Worm (Caenorhabditis elegans): ENCODE measurements around the gene col-120.

Gene col-120

DNA sequence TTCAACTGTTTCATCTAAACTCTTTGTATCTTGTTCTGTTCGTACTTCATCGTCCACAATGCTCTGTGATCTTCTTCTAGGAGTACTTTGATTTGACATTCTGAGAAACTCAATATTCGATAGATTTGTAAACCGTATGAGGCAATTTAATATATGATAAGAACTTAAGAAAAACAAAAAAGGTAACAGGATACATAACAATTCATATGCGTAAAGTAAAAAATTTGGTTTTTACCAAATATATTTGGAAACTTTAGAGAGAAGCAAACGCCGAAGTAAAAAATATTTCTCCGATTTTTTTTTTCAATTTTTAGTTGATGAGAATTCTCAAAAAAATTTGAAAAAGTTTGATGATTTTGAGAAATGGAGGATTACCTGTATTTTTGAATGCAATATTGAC is 4.9 kb upstream of the col-120 start, which contains the start of gene Y11D7A.19:
Y11D7A.19 (minus strand) TSS at position 101 of the 400 bp plus-strand sequence.
- no peak for TF ChIP-seq aly-1 (tag; optimal IDR thresholded peaks at IDR 0.05)
- TF ChIP-seq ceh-13 (GFP tag; optimal IDR thresholded peaks at IDR 0.05), result no peak
- no peak for TF ChIP-seq hmbx-1 (tag; optimal IDR thresholded peaks at IDR 0.05)
- no peak for TF ChIP-seq tbx-11 (GFP tag; IDR thresholded peaks at IDR 0.05)
- TF ChIP-seq flt-1 (GFP tag; IDR thresholded peaks at IDR 0.05), result no peak
- no peak for TF ChIP-seq hnd-1 (tag; optimal IDR thresholded peaks at IDR 0.05)
- no peak for TF ChIP-seq ama-1 (optimal IDR thresholded peaks at IDR 0.05)
- TF ChIP-seq pes-1 (GFP tag; IDR thresholded peaks at IDR 0.05), result no peak
- no peak for TF ChIP-seq sea-1 (GFP tag; conservative IDR thresholded peaks at IDR 0.05)
- TF ChIP-seq ets-7 (tag; optimal IDR thresholded peaks at IDR 0.05), result no peak

DNA sequence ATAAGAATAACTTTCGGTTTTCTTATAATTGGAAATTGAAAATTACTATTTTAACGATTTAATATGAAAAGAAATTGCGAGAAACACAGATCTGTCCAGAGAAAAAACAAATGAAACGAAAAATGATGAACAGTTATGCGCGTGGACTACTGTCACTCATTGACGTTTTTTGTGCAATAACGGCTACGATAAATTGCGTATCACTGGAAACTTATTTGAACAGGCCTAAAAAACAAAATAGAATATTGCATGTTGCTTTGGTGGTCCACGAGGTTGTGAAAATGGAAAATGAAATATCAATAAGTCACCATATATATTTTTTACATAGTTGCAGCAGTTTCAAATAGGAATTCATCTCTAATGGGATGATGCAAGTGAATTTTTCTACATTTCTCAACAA is 2.9 kb upstream of the col-120 start:
- TF ChIP-seq ama-1 (optimal IDR thresholded peaks at IDR 0.05) (no peak), ceh-13 (GFP tag; optimal IDR thresholded peaks at IDR 0.05) (no peak), flt-1 (GFP tag; IDR thresholded peaks at IDR 0.05) (no peak), tbx-37 (GFP tag; conservative IDR thresholded peaks at IDR 0.05) (no peak)

DNA sequence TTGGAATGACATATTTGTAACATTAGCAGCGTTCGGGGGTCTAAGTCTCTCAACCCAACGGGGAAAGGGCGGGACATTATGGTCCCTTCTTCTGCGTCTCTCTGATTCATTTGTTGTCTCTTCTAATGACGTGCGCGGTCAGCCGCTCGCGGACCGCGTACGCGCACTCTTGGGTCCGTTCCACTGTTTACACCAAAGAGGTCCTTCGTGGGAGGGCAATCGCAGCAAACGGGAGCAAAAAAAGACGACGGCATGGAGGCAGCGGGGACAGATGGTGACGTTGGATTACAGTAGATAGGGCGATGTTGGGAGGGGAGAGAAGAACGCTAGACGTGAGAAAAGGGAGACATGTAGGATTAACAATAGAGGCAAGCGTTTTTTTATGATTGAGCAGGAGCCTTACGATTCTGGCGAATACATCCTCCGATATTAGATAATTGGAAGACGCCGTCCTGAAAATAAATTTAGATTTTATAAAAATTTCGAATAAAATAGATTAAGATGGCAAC is 2.3 kb upstream of the col-120 start, which contains the start of gene flh-1:
flh-1 (minus strand) TSS at position 459 of the 509 bp plus-strand sequence.
- TF ChIP-seq B0310.2 (tag; optimal IDR thresholded peaks at IDR 0.05) (no peak), tra-4 (tag; optimal IDR thresholded peaks at IDR 0.05) (no peak), hmbx-1 (tag; optimal IDR thresholded peaks at IDR 0.05) (no peak), sea-1 (GFP tag; conservative IDR thresholded peaks at IDR 0.05) (peak; percentile 82), ama-1 (optimal IDR thresholded peaks at IDR 0.05) (no peak), ceh-13 (GFP tag; optimal IDR thresholded peaks at IDR 0.05) (no peak), aly-1 (tag; optimal IDR thresholded peaks at IDR 0.05) (peak; percentile 47), hmg-4 (GFP tag; optimal IDR thresholded peaks at IDR 0.05) (peak; percentile 86), flt-1 (GFP tag; IDR thresholded peaks at IDR 0.05) (no peak), ets-7 (tag; optimal IDR thresholded peaks at IDR 0.05) (no peak), F13C5.2 (tag; optimal IDR thresholded peaks at IDR 0.05) (peak; percentile 15), ceh-36 (tag; optimal IDR thresholded peaks at IDR 0.05) (peak; percentile 70)

DNA sequence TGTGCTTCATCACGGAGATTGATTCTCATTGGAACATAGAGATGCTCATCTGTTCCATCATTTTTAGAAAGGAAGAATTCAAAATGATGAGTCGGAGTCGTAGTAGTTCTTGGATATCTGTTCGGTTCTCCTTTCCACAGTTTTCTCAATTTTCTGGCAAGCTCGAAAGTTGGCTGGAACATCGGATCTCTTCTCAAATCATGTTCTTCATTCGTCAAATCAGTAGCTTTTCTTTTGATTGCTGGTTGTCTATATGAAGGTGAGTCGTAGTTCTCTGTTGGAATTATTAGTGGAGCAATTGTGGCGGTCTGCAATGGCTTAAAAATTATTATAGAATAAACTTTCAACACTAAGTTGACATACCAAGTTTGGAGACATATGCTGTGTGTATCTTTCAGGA is 708 bp upstream of the col-120 start:
- TF ChIP-seq pes-1 (GFP tag; IDR thresholded peaks at IDR 0.05), result no peak
- no peak for TF ChIP-seq ceh-13 (GFP tag; optimal IDR thresholded peaks at IDR 0.05)
- no peak for TF ChIP-seq B0310.2 (tag; optimal IDR thresholded peaks at IDR 0.05)
- TF ChIP-seq F13C5.2 (tag; optimal IDR thresholded peaks at IDR 0.05), result no peak
- no peak for TF ChIP-seq ama-1 (optimal IDR thresholded peaks at IDR 0.05)
- no peak for TF ChIP-seq flt-1 (GFP tag; IDR thresholded peaks at IDR 0.05)
- TF ChIP-seq aly-1 (tag; optimal IDR thresholded peaks at IDR 0.05), result no peak
- no peak for TF ChIP-seq hmg-4 (GFP tag; optimal IDR thresholded peaks at IDR 0.05)
- TF ChIP-seq sea-1 (GFP tag; conservative IDR thresholded peaks at IDR 0.05), result no peak
- TF ChIP-seq scrt-1 (GFP tag; IDR thresholded peaks at IDR 0.05), result no peak

DNA sequence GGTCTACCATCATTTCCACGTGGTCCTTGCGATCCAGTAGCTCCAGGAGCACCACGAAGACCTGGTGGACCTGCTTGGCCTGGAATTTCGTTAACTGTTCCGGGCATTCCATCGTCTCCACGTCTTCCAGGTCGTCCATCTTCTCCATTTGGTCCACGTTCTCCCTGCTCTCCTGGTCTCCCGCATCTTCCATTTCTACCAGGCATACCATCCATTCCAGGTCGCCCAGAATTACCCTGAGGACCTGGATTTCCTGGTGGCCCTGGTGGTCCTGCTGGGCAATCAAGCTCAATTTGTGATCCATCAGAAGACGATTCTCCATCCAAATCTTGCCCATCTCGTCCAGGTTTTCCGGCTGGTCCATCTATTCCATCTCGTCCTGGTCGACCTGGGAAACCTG is 761 bp downstream of the col-120 start:
- TF ChIP-seq tbx-11 (GFP tag; IDR thresholded peaks at IDR 0.05), result no peak
- no peak for TF ChIP-seq tbx-37 (GFP tag; conservative IDR thresholded peaks at IDR 0.05)

DNA sequence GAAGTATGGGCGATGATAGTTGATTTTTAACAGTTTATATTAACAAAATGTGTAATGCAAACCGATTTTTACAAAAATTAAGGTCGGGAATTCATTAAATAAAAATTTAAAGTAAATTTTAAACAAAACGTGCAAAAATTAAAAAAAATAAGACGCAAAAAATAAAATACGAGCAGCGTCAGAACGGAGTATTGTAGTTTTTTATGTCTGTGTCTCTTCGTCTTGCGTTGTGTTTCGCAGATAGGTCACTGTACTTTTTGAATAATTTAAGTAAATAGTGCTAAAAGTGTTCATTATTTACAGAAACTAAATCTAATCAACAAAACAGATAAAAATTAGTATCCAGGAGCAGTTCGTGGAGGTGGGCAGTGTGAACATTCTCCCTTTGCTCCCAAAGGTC is 1.3 kb downstream of the col-120 start:
- no peak for TF ChIP-seq ets-7 (tag; optimal IDR thresholded peaks at IDR 0.05)
- no peak for TF ChIP-seq tra-4 (tag; optimal IDR thresholded peaks at IDR 0.05)
- no peak for TF ChIP-seq sea-1 (GFP tag; conservative IDR thresholded peaks at IDR 0.05)
- no peak for TF ChIP-seq hmg-4 (GFP tag; optimal IDR thresholded peaks at IDR 0.05)
- TF ChIP-seq flt-1 (GFP tag; IDR thresholded peaks at IDR 0.05), result no peak
- TF ChIP-seq hnd-1 (tag; optimal IDR thresholded peaks at IDR 0.05), result no peak
- TF ChIP-seq scrt-1 (GFP tag; IDR thresholded peaks at IDR 0.05), result no peak

DNA sequence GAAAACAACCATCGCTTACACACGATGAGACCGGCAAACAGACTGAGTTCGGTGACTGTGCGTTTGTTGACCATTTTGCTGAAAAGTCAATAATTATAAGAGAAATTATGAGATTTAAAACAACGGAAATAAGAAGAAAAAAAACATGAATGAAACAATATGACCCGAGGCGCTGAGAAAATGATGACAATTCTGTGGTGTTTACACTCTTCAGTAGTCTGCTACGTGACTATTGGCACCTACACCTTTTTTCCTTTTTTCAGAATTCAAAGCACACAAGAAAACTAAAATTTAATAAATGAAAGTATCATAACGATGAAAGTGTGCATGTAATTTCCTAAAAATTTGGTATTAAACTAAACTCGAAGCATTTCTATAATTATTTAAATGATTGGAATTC is 1.9 kb downstream of the col-120 start, which contains the start of gene Y11D7A.10:
Y11D7A.10 (minus strand) TSS at position 82 of the 400 bp plus-strand sequence.
- TF ChIP-seq pes-1 (GFP tag; IDR thresholded peaks at IDR 0.05) (no peak), flt-1 (GFP tag; IDR thresholded peaks at IDR 0.05) (no peak), F13C5.2 (tag; optimal IDR thresholded peaks at IDR 0.05) (no peak), ets-7 (tag; optimal IDR thresholded peaks at IDR 0.05) (no peak), aly-1 (tag; optimal IDR thresholded peaks at IDR 0.05) (no peak), hnd-1 (tag; optimal IDR thresholded peaks at IDR 0.05) (no peak), tbx-37 (GFP tag; conservative IDR thresholded peaks at IDR 0.05) (no peak), sea-1 (GFP tag; conservative IDR thresholded peaks at IDR 0.05) (no peak), hmbx-1 (tag; optimal IDR thresholded peaks at IDR 0.05) (no peak), ama-1 (optimal IDR thresholded peaks at IDR 0.05) (no peak), B0310.2 (tag; optimal IDR thresholded peaks at IDR 0.05) (no peak), tbx-11 (GFP tag; IDR thresholded peaks at IDR 0.05) (no peak)

DNA sequence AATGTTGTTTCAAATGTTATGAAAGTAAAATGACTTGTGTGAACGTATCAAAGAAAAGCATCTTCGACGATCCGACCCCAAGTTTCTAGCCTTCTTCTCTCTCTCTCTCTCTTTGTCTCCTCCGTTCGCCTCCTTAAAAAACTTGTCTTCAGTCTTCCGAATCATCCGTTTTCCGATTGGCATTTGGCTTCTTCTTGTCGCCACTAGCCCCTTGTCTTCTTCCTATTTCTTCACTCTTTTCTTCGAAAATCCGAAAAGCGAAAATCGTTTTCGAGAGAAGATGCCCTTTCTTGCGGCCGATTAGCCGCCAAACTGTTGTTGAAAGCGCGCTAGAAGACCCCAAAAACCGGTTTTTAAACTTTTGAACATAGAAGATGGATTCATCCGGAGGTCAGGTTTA is 3.0 kb downstream of the col-120 start:
- no peak for TF ChIP-seq sea-1 (GFP tag; conservative IDR thresholded peaks at IDR 0.05)
- TF ChIP-seq hmbx-1 (tag; optimal IDR thresholded peaks at IDR 0.05), result no peak
- TF ChIP-seq ama-1 (optimal IDR thresholded peaks at IDR 0.05), result no peak
- TF ChIP-seq tbx-37 (GFP tag; conservative IDR thresholded peaks at IDR 0.05), result no peak
- TF ChIP-seq aly-1 (tag; optimal IDR thresholded peaks at IDR 0.05), result no peak
- TF ChIP-seq hmg-4 (GFP tag; optimal IDR thresholded peaks at IDR 0.05), result no peak
- no peak for TF ChIP-seq flt-1 (GFP tag; IDR thresholded peaks at IDR 0.05)
- TF ChIP-seq ets-7 (tag; optimal IDR thresholded peaks at IDR 0.05), result no peak
- no peak for TF ChIP-seq tra-4 (tag; optimal IDR thresholded peaks at IDR 0.05)
- no peak for TF ChIP-seq ceh-13 (GFP tag; optimal IDR thresholded peaks at IDR 0.05)
- no peak for TF ChIP-seq pes-1 (GFP tag; IDR thresholded peaks at IDR 0.05)
- TF ChIP-seq tbx-11 (GFP tag; IDR thresholded peaks at IDR 0.05), result no peak
- TF ChIP-seq B0310.2 (tag; optimal IDR thresholded peaks at IDR 0.05), result no peak
- TF ChIP-seq F13C5.2 (tag; optimal IDR thresholded peaks at IDR 0.05), result no peak
- TF ChIP-seq ceh-36 (tag; optimal IDR thresholded peaks at IDR 0.05), result no peak
- no peak for TF ChIP-seq hnd-1 (tag; optimal IDR thresholded peaks at IDR 0.05)
- TF ChIP-seq scrt-1 (GFP tag; IDR thresholded peaks at IDR 0.05), result no peak
